Fruit fly (Drosophila melanogaster): Measurements from ENCODE around the gene eIF3g1.

The eIF3g1 gene

DNA sequence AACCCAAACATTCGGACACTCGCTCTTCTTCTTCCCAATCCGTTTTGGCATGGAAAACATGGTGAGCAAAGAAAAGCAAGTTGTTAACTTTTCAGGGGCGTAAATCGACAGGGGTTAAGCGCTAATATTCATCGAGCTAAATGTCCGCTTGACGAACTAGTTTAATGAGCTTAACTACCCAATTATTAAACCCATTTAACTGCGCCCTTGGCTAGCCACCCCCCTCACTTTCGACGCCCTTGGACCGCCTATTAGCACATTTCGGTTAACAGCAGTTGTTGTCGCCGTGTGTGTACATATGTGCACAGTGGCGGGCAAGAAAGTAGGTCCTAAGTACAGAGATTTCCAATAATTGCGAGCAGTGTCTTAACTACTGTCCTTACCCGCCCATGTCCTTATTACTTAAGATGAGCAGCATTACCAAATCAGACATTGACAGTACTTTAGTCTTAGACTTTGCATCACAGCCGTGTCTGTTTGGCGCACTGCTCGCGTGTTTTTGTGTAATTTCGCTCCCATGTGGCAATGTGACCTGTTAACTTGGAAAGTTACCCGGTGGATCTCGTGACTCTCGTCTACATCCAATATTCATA lies 20.6 kb downstream of the eIF3g1 start (continued):
- TF ChIP-seq Hmx (GFP tag; optimal IDR thresholded peaks at IDR 0.05): peak; percentile 81
- peak; percentile 89 for TF ChIP-seq CG12744 (GFP tag; optimal IDR thresholded peaks at IDR 0.05)
- TF ChIP-seq pzg (GFP tag; optimal IDR thresholded peaks at IDR 0.05): peak; percentile 26
- TF ChIP-seq esg (GFP tag; conservative IDR thresholded peaks at IDR 0.05): peak; percentile 83
- TF ChIP-seq CG3838 (GFP tag; optimal IDR thresholded peaks at IDR 0.05): peak; percentile 21
- peak; percentile 99 for TF ChIP-seq CG12769 (tag; optimal IDR thresholded peaks at IDR 0.05)
- TF ChIP-seq Fer1 (GFP tag; optimal IDR thresholded peaks at IDR 0.05): peak; percentile 93
- TF ChIP-seq CG17802 (tag; optimal IDR thresholded peaks at IDR 0.05): peak; percentile 42
- peak; percentile 86 for TF ChIP-seq Nf-YA (GFP tag; IDR thresholded peaks at IDR 0.05)
- peak; percentile 96 for TF ChIP-seq CG7786 (GFP tag; optimal IDR thresholded peaks at IDR 0.05)
- no peak for TF ChIP-seq Dp (GFP tag; optimal IDR thresholded peaks at IDR 0.05)
- TF ChIP-seq CG10431 (GFP tag; optimal IDR thresholded peaks at IDR 0.05): no peak
- TF ChIP-seq Fer2 (tag; optimal IDR thresholded peaks at IDR 0.05): peak; percentile 70
- TF ChIP-seq prd (optimal IDR thresholded peaks at IDR 0.05): no peak
- TF ChIP-seq prd (GFP tag; IDR thresholded peaks at IDR 0.05): peak; percentile 96
- TF ChIP-seq CG8765 (GFP tag; IDR thresholded peaks at IDR 0.05): peak; percentile 88
- peak; percentile 72 for TF ChIP-seq CG2875 (GFP tag; optimal IDR thresholded peaks at IDR 0.05)
- peak; percentile 94 for TF ChIP-seq Ada2b (GFP tag; IDR thresholded peaks at IDR 0.05)
- TF ChIP-seq CG4360 (GFP tag; IDR thresholded peaks at IDR 0.05): peak; percentile 69
- peak in 1 of 2 experiments; percentile 31 for TF ChIP-seq crp (GFP tag; optimal IDR thresholded peaks at IDR 0.05)
- peak in 1 of 2 experiments; percentile 51 for TF ChIP-seq Hr78 (GFP tag; optimal IDR thresholded peaks at IDR 0.05)
- peak; percentile 95 for TF ChIP-seq CG6175 (GFP tag; IDR thresholded peaks at IDR 0.05)
- TF ChIP-seq CG12236 (GFP tag; optimal IDR thresholded peaks at IDR 0.05): peak; percentile 65
- TF ChIP-seq gem (tag; optimal IDR thresholded peaks at IDR 0.05): peak; percentile 92
- peak; percentile 45 for TF ChIP-seq Spps (tag; optimal IDR thresholded peaks at IDR 0.05)
- TF ChIP-seq Bteb2 (GFP tag; optimal IDR thresholded peaks at IDR 0.05): peak; percentile 92
- TF ChIP-seq CG2889 (GFP tag; IDR thresholded peaks at IDR 0.05): peak; percentile 88
- peak; percentile 83 for TF ChIP-seq CG17829 (tag; optimal IDR thresholded peaks at IDR 0.05)
- TF ChIP-seq CG2116 (GFP tag; optimal IDR thresholded peaks at IDR 0.05): peak; percentile 15
- peak; percentile 92 for TF ChIP-seq dmrt99B (tag; optimal IDR thresholded peaks at IDR 0.05)
- peak; percentile 63 for TF ChIP-seq CG3995 (GFP tag; optimal IDR thresholded peaks at IDR 0.05)
- peak; percentile 62 for TF ChIP-seq nerfin-1 (tag; optimal IDR thresholded peaks at IDR 0.05)
- peak; percentile 95 for TF ChIP-seq Hsf (GFP tag; optimal IDR thresholded peaks at IDR 0.05)
- TF ChIP-seq dan (GFP tag; IDR thresholded peaks at IDR 0.05): peak; percentile 76
- TF ChIP-seq CG18476 (GFP tag; optimal IDR thresholded peaks at IDR 0.05): peak; percentile 77
- TF ChIP-seq CG1529 (GFP tag; optimal IDR thresholded peaks at IDR 0.05): peak; percentile 68
- peak; percentile 92 for TF ChIP-seq tx (GFP tag; optimal IDR thresholded peaks at IDR 0.05)
- peak; percentile 88 for TF ChIP-seq CoRest (tag; optimal IDR thresholded peaks at IDR 0.05)
- peak; percentile 88 for TF ChIP-seq CG12391 (tag; optimal IDR thresholded peaks at IDR 0.05)
- TF ChIP-seq CG16779 (GFP tag; IDR thresholded peaks at IDR 0.05): peak; percentile 96
- peak; percentile 97 for TF ChIP-seq Gug (GFP tag; IDR thresholded peaks at IDR 0.05)
- TF ChIP-seq lola (GFP tag; optimal IDR thresholded peaks at IDR 0.05): peak in 1 of 3 experiments; percentile 47
- no peak for TF ChIP-seq unc-4 (GFP tag; IDR thresholded peaks at IDR 0.05; ENCODE audit: partially characterized antibody)
- peak; percentile 76 for TF ChIP-seq Six4 (GFP tag; optimal IDR thresholded peaks at IDR 0.05)
- no peak; the same call in 1 of the 3 replicates for TF ChIP-seq CG3726 (GFP tag; IDR thresholded peaks at IDR 0.05)
- TF ChIP-seq kay (GFP tag; optimal IDR thresholded peaks at IDR 0.05): peak; percentile 84
- peak; percentile 79 for TF ChIP-seq CG31441 (GFP tag; IDR thresholded peaks at IDR 0.05)
- TF ChIP-seq da (GFP tag; optimal IDR thresholded peaks at IDR 0.05): peak; percentile 79
- peak; percentile 91 for TF ChIP-seq row (GFP tag; IDR thresholded peaks at IDR 0.05)
- TF ChIP-seq CG2120 (GFP tag; optimal IDR thresholded peaks at IDR 0.05): peak; percentile 99
